Worm (Caenorhabditis elegans) whole organism, young adult: Measurements from ENCODE around the gene F41G3.6.

Experiments
- F49E8.2 ChIP-seq: sonication (generic microtip); optimal IDR thresholded peaks from 3 replicates; lab custom pipeline; 2017; ENCODE audit warnings: missing genetic modification characterization, mild to moderate bottlenecking, missing compliant biosample characterization, antibody characterized with exemption, moderate library complexity; ENCODE audit not compliant: insufficient read depth
- fkh-3 ChIP-seq: sonication (generic microtip); optimal IDR thresholded peaks from 2 replicates; lab custom pipeline; 2016; ENCODE audit warnings: mild to moderate bottlenecking, missing genetic modification characterization, missing compliant biosample characterization
- pha-4 ChIP-seq: fragments of 150-350 bp; sonication (generic microtip); optimal IDR thresholded peaks from 2 replicates; lab custom pipeline; 2014; ENCODE audit warnings: missing biosample characterization, missing genetic modification reagents, missing genetic modification characterization

DNA sequence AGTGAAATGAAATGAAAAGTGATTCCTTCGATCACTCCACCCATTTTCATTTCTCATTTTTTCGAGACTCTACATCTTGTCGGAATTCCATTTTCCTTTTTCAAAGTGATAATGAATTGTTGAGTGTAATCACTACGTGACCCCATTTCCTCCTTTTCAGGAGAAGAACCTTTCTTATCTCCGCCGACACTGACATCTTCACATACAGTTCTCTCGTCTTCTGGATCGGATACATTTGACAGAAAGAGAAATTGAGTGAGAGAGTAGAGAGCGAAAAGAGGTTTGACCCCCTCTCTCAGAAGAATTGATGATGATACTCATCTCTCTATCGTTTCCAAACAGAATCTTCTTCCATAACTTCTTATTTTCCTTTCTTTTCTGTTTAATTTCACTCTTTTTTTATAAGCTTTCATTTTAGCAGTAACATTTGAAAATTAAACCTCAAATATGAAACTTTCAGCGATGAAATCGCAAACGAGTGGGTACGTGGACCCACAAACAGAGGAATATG lies 28.8 kb upstream of the F41G3.6 start, which contains the start of gene dpy-2:
- TF ChIP-seq fkh-3 (tag; lab: Kevin White, UChicago) (no peak), pha-4 (tag; lab: Kevin White, UChicago) (no peak), F49E8.2 (no peak)
